Fruit fly (Drosophila melanogaster) whole organism, embryonic: ENCODE measurements around the gene Evi5.

Experiments
- Atf6 ChIP-seq: fragments of 200-800 bp; sonication (Bioruptor generic); IDR thresholded peaks from 2 replicates; pipeline ENCODE4 v1.3.6; 2022; ENCODE audit warnings: missing biosample characterization, missing genetic modification characterization
- Bteb2 ChIP-seq: fragments of 200-800 bp; sonication (Bioruptor generic); optimal IDR thresholded peaks from 2 replicates; lab custom pipeline; 2016; ENCODE audit warnings: missing biosample characterization, missing genetic modification characterization
- CG10209 ChIP-seq: fragments of 200-800 bp; sonication (Bioruptor generic); optimal IDR thresholded peaks from 3 replicates; lab custom pipeline; 2017; ENCODE audit warnings: missing biosample characterization, mild to moderate bottlenecking, missing genetic modification characterization, missing genetic modification reagents
- CG11723 ChIP-seq: fragments of 200-800 bp; sonication (Bioruptor generic); optimal IDR thresholded peaks from 2 replicates; lab custom pipeline; 2017; ENCODE audit warnings: missing biosample characterization, mild to moderate bottlenecking, missing genetic modification characterization
- CG12299 ChIP-seq: fragments of 200-800 bp; sonication (Bioruptor generic); optimal IDR thresholded peaks from 2 replicates; lab custom pipeline; 2018; ENCODE audit warnings: missing biosample characterization, mild to moderate bottlenecking, missing genetic modification characterization
- CG12391 ChIP-seq: fragments of 200-800 bp; sonication (Bioruptor generic); optimal IDR thresholded peaks from 3 replicates; lab custom pipeline; 2018; ENCODE audit warnings: missing biosample characterization, mild to moderate bottlenecking, missing genetic modification characterization, moderate library complexity
- CG12942 ChIP-seq: fragments of 200-800 bp; sonication (Bioruptor generic); optimal IDR thresholded peaks from 3 replicates; lab custom pipeline; 2016; ENCODE audit warnings: missing biosample characterization, missing genetic modification characterization
- CG13123 ChIP-seq: fragments of 200-800 bp; sonication (Bioruptor generic); optimal IDR thresholded peaks from 2 replicates; lab custom pipeline; 2016; ENCODE audit warnings: missing biosample characterization, missing genetic modification characterization
- CG15011 ChIP-seq: fragments of 200-800 bp; sonication (Bioruptor generic); optimal IDR thresholded peaks from 3 replicates; lab custom pipeline; 2018; ENCODE audit warnings: missing biosample characterization, mild to moderate bottlenecking, missing genetic modification characterization
- CG1647 ChIP-seq: fragments of 200-800 bp; sonication (Bioruptor generic); optimal IDR thresholded peaks from 3 replicates; lab custom pipeline; 2016; ENCODE audit warnings: missing biosample characterization, missing genetic modification characterization
- CG16779 ChIP-seq: fragments of 200-800 bp; sonication (Bioruptor generic); IDR thresholded peaks from 2 replicates; pipeline ENCODE4 v1.3.6; 2022; ENCODE audit warnings: missing biosample characterization, missing genetic modification characterization
- CG16813 ChIP-seq: fragments of 200-800 bp; sonication (Bioruptor generic); IDR thresholded peaks from 3 replicates; pipeline ENCODE4 v1.3.6; 2022; ENCODE audit warnings: missing biosample characterization, missing genetic modification characterization; ENCODE audit not compliant: partially characterized antibody
- CG17612 ChIP-seq: fragments of 200-800 bp; sonication (Bioruptor generic); IDR thresholded peaks from 2 replicates; pipeline ENCODE4 v1.3.6; 2022; ENCODE audit warnings: missing biosample characterization, missing genetic modification characterization
- CG3163 ChIP-seq: fragments of 200-800 bp; sonication (Bioruptor generic); optimal IDR thresholded peaks from 3 replicates; lab custom pipeline; 2016; ENCODE audit warnings: missing biosample characterization, missing genetic modification characterization
- CG3281 ChIP-seq: fragments of 200-800 bp; sonication (Bioruptor generic); optimal IDR thresholded peaks from 3 replicates; lab custom pipeline; 2017; ENCODE audit warnings: missing biosample characterization, mild to moderate bottlenecking, missing genetic modification characterization
- CG4282 ChIP-seq: fragments of 200-800 bp; sonication (Bioruptor generic); optimal IDR thresholded peaks from 2 replicates; lab custom pipeline; 2016; ENCODE audit warnings: missing biosample characterization, missing genetic modification characterization
- CG4328 ChIP-seq: fragments of 200-800 bp; sonication (Bioruptor generic); optimal IDR thresholded peaks from 3 replicates; lab custom pipeline; 2017; ENCODE audit warnings: missing biosample characterization, missing genetic modification reagents, missing genetic modification characterization
- CG4404 ChIP-seq: fragments of 200-800 bp; sonication (Bioruptor generic); IDR thresholded peaks from 2 replicates; pipeline ENCODE4 v1.3.6; 2022; ENCODE audit warnings: missing biosample characterization, missing genetic modification characterization
- CG6813 ChIP-seq: fragments of 200-800 bp; sonication (Bioruptor generic); optimal IDR thresholded peaks from 2 replicates; lab custom pipeline; 2017; ENCODE audit warnings: missing biosample characterization, missing genetic modification characterization, mild to moderate bottlenecking, moderate library complexity, missing genetic modification reagents
- CG7357 ChIP-seq: fragments of 200-800 bp; sonication (Bioruptor generic); IDR thresholded peaks from 3 replicates; pipeline ENCODE4 v1.3.6; 2022; ENCODE audit warnings: missing biosample characterization, missing genetic modification characterization
- D19B ChIP-seq: fragments of 200-800 bp; sonication (Bioruptor generic); optimal IDR thresholded peaks from 2 replicates; lab custom pipeline; 2017; ENCODE audit warnings: missing biosample characterization, mild to moderate bottlenecking, missing genetic modification characterization
- Dbx ChIP-seq: fragments of 200-800 bp; sonication (Bioruptor generic); IDR thresholded peaks from 3 replicates; pipeline ENCODE4 v1.3.6; 2022; ENCODE audit warnings: missing biosample characterization, missing genetic modification characterization
- Ets65A ChIP-seq: fragments of 200-800 bp; sonication (Bioruptor generic); peaks from one replicate; lab custom pipeline; 2016; ENCODE audit warnings: missing biosample characterization, missing genetic modification characterization
- HHEX ChIP-seq: fragments of 200-800 bp; sonication (Bioruptor generic); optimal IDR thresholded peaks from 3 replicates; lab custom pipeline; 2017; ENCODE audit warnings: missing biosample characterization, mild to moderate bottlenecking, missing genetic modification characterization, missing genetic modification reagents
- HmgZ ChIP-seq: fragments of 200-800 bp; sonication (Bioruptor generic); optimal IDR thresholded peaks from 2 replicates; lab custom pipeline; 2018; ENCODE audit warnings: missing biosample characterization, mild to moderate bottlenecking, missing genetic modification characterization
- Kr ChIP-seq: fragments of 200-800 bp; sonication (Bioruptor generic); optimal IDR thresholded peaks from 2 replicates; lab custom pipeline; 2017; ENCODE audit warnings: missing biosample characterization, mild to moderate bottlenecking, missing genetic modification characterization
- MBD-R2 ChIP-seq: fragments of 200-800 bp; sonication (Bioruptor generic); IDR thresholded peaks from 2 replicates; pipeline ENCODE4 v1.3.6; 2022; ENCODE audit warnings: missing biosample characterization, missing genetic modification characterization
- PHDP ChIP-seq: fragments of 200-800 bp; sonication (Bioruptor generic); optimal IDR thresholded peaks from 3 replicates; lab custom pipeline; 2018; ENCODE audit warnings: missing biosample characterization, mild to moderate bottlenecking, missing genetic modification characterization, moderate library complexity
- Poxn ChIP-seq: fragments of 200-800 bp; sonication (Bioruptor generic); IDR thresholded peaks from 2 replicates; pipeline ENCODE4 v1.3.6; 2022; ENCODE audit warnings: missing biosample characterization, missing genetic modification characterization
- Rx ChIP-seq: fragments of 200-800 bp; sonication (Bioruptor generic); IDR thresholded peaks from 2 replicates; pipeline ENCODE4 v1.3.6; 2022; ENCODE audit warnings: missing biosample characterization, missing genetic modification characterization
- bsh ChIP-seq, 2 experiments: fragments of 200-800 bp; sonication (Bioruptor generic); optimal IDR thresholded peaks; 2 replicates each; lab custom pipeline; 2017 to 2018; ENCODE audit warnings: mild to moderate bottlenecking in 2 of 2, missing biosample characterization in 2 of 2, missing genetic modification characterization in 2 of 2, moderate library complexity in 1 of 2
- chif ChIP-seq, 2 experiments: fragments of 200-800 bp; sonication (Bioruptor generic); optimal IDR thresholded peaks; 3 replicates each; lab custom pipeline; 2016; ENCODE audit warnings: missing biosample characterization in 2 of 2, missing genetic modification characterization in 2 of 2
- crol ChIP-seq: fragments of 200-800 bp; sonication (Bioruptor generic); IDR thresholded peaks from 2 replicates; pipeline ENCODE4 v1.3.6; 2022; ENCODE audit warnings: missing biosample characterization, missing genetic modification characterization
- dati ChIP-seq: fragments of 200-800 bp; sonication (Bioruptor generic); IDR thresholded peaks from 2 replicates; pipeline ENCODE4 v1.3.6; 2022; ENCODE audit warnings: missing biosample characterization, missing genetic modification characterization
- fd3F ChIP-seq: fragments of 200-800 bp; sonication (Bioruptor generic); optimal IDR thresholded peaks from 2 replicates; lab custom pipeline; 2018; ENCODE audit warnings: missing biosample characterization, mild to moderate bottlenecking, missing genetic modification characterization, moderate library complexity
- gcm ChIP-seq: fragments of 200-800 bp; sonication (Bioruptor generic); optimal IDR thresholded peaks from 2 replicates; lab custom pipeline; 2019; ENCODE audit warnings: missing biosample characterization, mild to moderate bottlenecking, missing genetic modification characterization, moderate library complexity
- gfzf ChIP-seq: fragments of 200-800 bp; sonication (Bioruptor generic); optimal IDR thresholded peaks from 2 replicates; lab custom pipeline; 2016; ENCODE audit warnings: missing biosample characterization, mild to moderate bottlenecking, missing genetic modification characterization, moderate library complexity
- grau ChIP-seq: fragments of 200-800 bp; optimal IDR thresholded peaks from 3 replicates; lab custom pipeline; 2019; ENCODE audit warnings: missing biosample characterization, mild to moderate bottlenecking, missing genetic modification characterization, moderate library complexity
- gsb-n ChIP-seq: fragments of 200-800 bp; sonication (Bioruptor generic); optimal IDR thresholded peaks from 3 replicates; lab custom pipeline; 2018; ENCODE audit warnings: missing biosample characterization, mild to moderate bottlenecking, missing genetic modification characterization
- gt ChIP-seq: fragments of 200-800 bp; sonication (Bioruptor generic); IDR thresholded peaks from 2 replicates; pipeline ENCODE4 v1.3.6; 2022; ENCODE audit warnings: missing biosample characterization, missing genetic modification characterization
- jumu ChIP-seq: fragments of 200-800 bp; sonication (Bioruptor generic); optimal IDR thresholded peaks from 3 replicates; lab custom pipeline; 2016; ENCODE audit warnings: missing biosample characterization, missing genetic modification characterization
- lilli ChIP-seq: fragments of 200-800 bp; sonication (Bioruptor generic); optimal IDR thresholded peaks from 3 replicates; lab custom pipeline; 2016; ENCODE audit warnings: missing biosample characterization, missing genetic modification characterization
- nmo ChIP-seq: fragments of 200-800 bp; sonication (Bioruptor generic); optimal IDR thresholded peaks from 2 replicates; lab custom pipeline; 2018; ENCODE audit warnings: missing biosample characterization, mild to moderate bottlenecking, missing genetic modification characterization, moderate library complexity
- odd ChIP-seq: fragments of 200-800 bp; sonication (Bioruptor generic); optimal IDR thresholded peaks from 2 replicates; lab custom pipeline; 2017; ENCODE audit warnings: missing biosample characterization, mild to moderate bottlenecking, missing genetic modification characterization
- onecut ChIP-seq: fragments of 200-800 bp; sonication (Bioruptor generic); IDR thresholded peaks from 2 replicates; pipeline ENCODE4 v1.3.6; 2022; ENCODE audit warnings: missing biosample characterization, missing genetic modification characterization
- prd ChIP-seq, 3 experiments: fragments of >200 bp in 2 of 3; fragments of 200-800 bp in 1 of 3; sonication (Bioruptor generic) in 1 of 3; optimal IDR thresholded peaks in 2 of 3; IDR thresholded peaks in 1 of 3; 2 replicates in 2 of 3; 3 replicates in 1 of 3; pipeline versions ENCODE4 v1.3.6 to Lab custom; 2017 to 2022; ENCODE audit warnings: missing biosample characterization in 1 of 3, missing genetic modification characterization in 1 of 3
- sob ChIP-seq: fragments of 200-800 bp; sonication (Bioruptor generic); IDR thresholded peaks from 2 replicates; pipeline ENCODE4 v1.3.6; 2022; ENCODE audit warnings: missing biosample characterization, missing genetic modification characterization
- sug ChIP-seq: fragments of 200-800 bp; optimal IDR thresholded peaks from 2 replicates; lab custom pipeline; 2019; ENCODE audit warnings: missing biosample characterization, mild to moderate bottlenecking, missing genetic modification characterization, moderate library complexity
- trem ChIP-seq: fragments of 200-800 bp; optimal IDR thresholded peaks from 3 replicates; lab custom pipeline; 2019; ENCODE audit warnings: missing biosample characterization, mild to moderate bottlenecking, missing genetic modification characterization, moderate library complexity
- unpg ChIP-seq: fragments of 200-800 bp; sonication (Bioruptor generic); optimal IDR thresholded peaks from 3 replicates; lab custom pipeline; 2018; ENCODE audit warnings: missing biosample characterization, mild to moderate bottlenecking, missing genetic modification characterization, moderate library complexity

Evi5 gene

dm6 chrX:11384023-11384444, 70.2 kb downstream of the Evi5 start (continued):
- TF ChIP-seq CG16813 (GFP tag; lab: Robert Waterston, UW) (no peak), trem (tag; lab: Kevin White, UChicago) (no peak), unpg (GFP tag; lab: Kevin White, UChicago) (peak; percentile 69), Poxn (GFP tag; lab: Robert Waterston, UW) (peak; percentile 61; the same call in 1 of the 2 replicates), Atf6 (GFP tag; lab: Robert Waterston, UW) (peak; percentile 87), gt (no peak), CG13123 (GFP tag; lab: Kevin White, UChicago) (no peak), HmgZ (tag; lab: Kevin White, UChicago) (peak; percentile 42), gfzf (GFP tag; lab: Kevin White, UChicago) (no peak), CG12299 (tag; lab: Kevin White, UChicago) (peak; percentile 43), Bteb2 (GFP tag; lab: Kevin White, UChicago) (peak; percentile 34), MBD-R2 (peak; percentile 68; the same call in 1 of the 2 replicates), lilli (peak; percentile 86), PHDP (tag; lab: Kevin White, UChicago) (peak; percentile 71), CG11723 (GFP tag; lab: Kevin White, UChicago) (no peak), gcm (no peak), HHEX (GFP tag; lab: Kevin White, UChicago) (peak; percentile 71), CG4282 (GFP tag; lab: Kevin White, UChicago) (no peak), CG7357 (GFP tag; lab: Robert Waterston, UW) (peak; percentile 42; the same call in 1 of the 3 replicates), CG12391 (tag; lab: Kevin White, UChicago) (peak; percentile 51), Rx (GFP tag; lab: Robert Waterston, UW) (peak; percentile 52; the same call in 1 of the 2 replicates), Dbx (peak; percentile 91), CG4328 (peak; percentile 33), dati (no peak), fd3F (GFP tag; lab: Kevin White, UChicago) (peak; percentile 73), sug (tag; lab: Kevin White, UChicago) (peak; percentile 60), chif (GFP tag; optimal IDR thresholded peaks at IDR 0.05; lab: Kevin White, UChicago) (peak in 1 of 2 experiments; percentile 26), CG15011 (GFP tag; lab: Kevin White, UChicago) (peak; percentile 47), onecut (peak; percentile 51), CG16779 (0 out of 2 replicates have a peak, but pooled peaks have one; percentile 53), CG4404 (GFP tag; lab: Robert Waterston, UW) (peak; percentile 62), CG3163 (GFP tag; lab: Kevin White, UChicago) (no peak), odd (GFP tag; lab: Kevin White, UChicago) (peak; percentile 21), prd (optimal IDR thresholded peaks at IDR 0.05; lab: Kevin White, UChicago) (no peak), prd (GFP tag; IDR thresholded peaks at IDR 0.05; lab: Robert Waterston, UW) (peak; percentile 84), grau (tag; lab: Kevin White, UChicago) (peak; percentile 90), CG10209 (GFP tag; lab: Kevin White, UChicago) (peak; percentile 40), CG1647 (GFP tag; lab: Kevin White, UChicago) (peak; percentile 29), Kr (GFP tag; lab: Kevin White, UChicago) (no peak), nmo (peak; percentile 54), bsh (GFP tag; optimal IDR thresholded peaks at IDR 0.05; lab: Kevin White, UChicago) (no peak), CG17612 (peak; percentile 58), crol (GFP tag; lab: Robert Waterston, UW) (no peak), CG12942 (peak; percentile 43), sob (GFP tag; lab: Robert Waterston, UW) (peak; percentile 88), Ets65A (peak; percentile 79), CG6813 (GFP tag; lab: Kevin White, UChicago) (peak; percentile 68), D19B (GFP tag; lab: Kevin White, UChicago) (peak; percentile 36), gsb-n (tag; lab: Kevin White, UChicago) (no peak), jumu (GFP tag; lab: Kevin White, UChicago) (peak; percentile 47), CG3281 (GFP tag; lab: Kevin White, UChicago) (peak; percentile 79)
